Fruit fly (Drosophila melanogaster): ENCODE data around the gene bif.

The bif gene

DNA sequence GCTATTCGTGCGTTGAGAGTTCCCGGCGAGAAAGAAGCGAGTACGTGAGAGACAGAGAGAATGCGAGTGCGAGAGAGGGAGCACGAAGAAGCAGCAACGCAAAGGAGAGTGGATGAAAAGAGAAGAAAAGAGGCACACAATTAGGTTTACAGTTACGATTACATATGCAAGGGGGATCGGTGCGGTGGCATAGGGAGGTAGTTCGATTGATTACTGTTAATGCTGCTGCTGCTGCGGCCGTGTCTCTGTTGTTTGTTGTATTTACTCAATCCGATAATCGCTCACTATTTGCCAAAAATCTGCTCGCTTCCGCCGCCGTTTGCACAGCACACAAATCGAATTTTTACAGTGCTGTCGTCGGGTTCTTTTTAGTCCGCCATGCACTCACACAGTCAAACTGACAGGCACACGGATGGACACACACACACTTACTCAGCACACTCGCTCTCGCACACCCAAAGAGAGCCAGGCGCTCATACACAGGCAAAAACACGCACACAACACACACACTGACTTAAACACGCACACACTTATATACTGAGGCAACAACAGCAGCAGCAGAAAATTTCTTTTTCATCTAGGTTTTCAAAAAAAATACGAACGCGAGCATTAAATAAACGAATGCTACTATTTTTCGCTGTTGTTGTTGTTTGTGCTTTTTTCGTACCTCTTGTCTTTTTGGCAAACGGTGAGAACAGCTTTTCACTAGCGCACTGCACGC, 35.2 kb downstream of the bif start (continued):
- TF ChIP-seq Trl (optimal IDR thresholded peaks at IDR 0.05), result peak; percentile 82 to 94
- no peak for TF ChIP-seq Trl (GFP tag; optimal IDR thresholded peaks at IDR 0.05)
- peak; percentile 22 for TF ChIP-seq CG6854 (GFP tag; optimal IDR thresholded peaks at IDR 0.05)
- TF ChIP-seq Neu2 (GFP tag; optimal IDR thresholded peaks at IDR 0.05; ENCODE audit: borderline replicate concordance), result no peak
- peak; percentile 21 for TF ChIP-seq Fer1 (GFP tag; optimal IDR thresholded peaks at IDR 0.05)
- TF ChIP-seq CG14050 (GFP tag; IDR thresholded peaks at IDR 0.05), result no peak
- TF ChIP-seq ERR (GFP tag; optimal IDR thresholded peaks at IDR 0.05), result no peak
- TF ChIP-seq lov (optimal IDR thresholded peaks at IDR 0.05), result no peak
- no peak for TF ChIP-seq lov (GFP tag; IDR thresholded peaks at IDR 0.05)
- TF ChIP-seq Ptx1 (GFP tag; IDR thresholded peaks at IDR 0.05), result no peak
- peak; percentile 79; the same call in 3 of the 4 replicates for TF ChIP-seq chinmo (GFP tag; IDR thresholded peaks at IDR 0.05; ENCODE audit: partially characterized antibody)
- no peak for TF ChIP-seq gce (GFP tag; IDR thresholded peaks at IDR 0.05)
- no peak for TF ChIP-seq jing (GFP tag; optimal IDR thresholded peaks at IDR 0.05)
- peak; percentile 15 for TF ChIP-seq HLHmδ (GFP tag; optimal IDR thresholded peaks at IDR 0.05)
- TF ChIP-seq HmgD (GFP tag; optimal IDR thresholded peaks at IDR 0.05), result no peak
- TF ChIP-seq gcm (GFP tag; optimal IDR thresholded peaks at IDR 0.05), result no peak
- no peak for TF ChIP-seq gro (GFP tag; optimal IDR thresholded peaks at IDR 0.05)
- peak; percentile 61 for TF ChIP-seq CG10543 (GFP tag; optimal IDR thresholded peaks at IDR 0.05)
- TF ChIP-seq pb (GFP tag; optimal IDR thresholded peaks at IDR 0.05), result no peak
- no peak for TF ChIP-seq sima (GFP tag; optimal IDR thresholded peaks at IDR 0.05)
- TF ChIP-seq CG11247 (GFP tag; IDR thresholded peaks at IDR 0.05), result no peak
- TF ChIP-seq slbo (GFP tag; IDR thresholded peaks at IDR 0.05), result no peak
- no peak for TF ChIP-seq CG8089 (GFP tag; optimal IDR thresholded peaks at IDR 0.05)
- no peak for TF ChIP-seq Asciz (GFP tag; optimal IDR thresholded peaks at IDR 0.05)
- no peak for TF ChIP-seq CG7372 (GFP tag; IDR thresholded peaks at IDR 0.05)
- TF ChIP-seq CG10274 (GFP tag; optimal IDR thresholded peaks at IDR 0.05), result no peak
- TF ChIP-seq CG7556 (GFP tag; optimal IDR thresholded peaks at IDR 0.05), result no peak
- no peak for TF ChIP-seq CG2889 (GFP tag; IDR thresholded peaks at IDR 0.05)
- TF ChIP-seq CG12071 (GFP tag; optimal IDR thresholded peaks at IDR 0.05), result no peak
- peak; percentile 7 for TF ChIP-seq sug (tag; optimal IDR thresholded peaks at IDR 0.05)
- no peak for TF ChIP-seq CG42726 (GFP tag; IDR thresholded peaks at IDR 0.05; ENCODE audit: partially characterized antibody)
- no peak for TF ChIP-seq MTF-1 (GFP tag; optimal IDR thresholded peaks at IDR 0.05; ENCODE audit: borderline replicate concordance)
- no peak for TF ChIP-seq Oli (tag; optimal IDR thresholded peaks at IDR 0.05)
- no peak for TF ChIP-seq Sox102F (GFP tag; optimal IDR thresholded peaks at IDR 0.05)
- no peak for TF ChIP-seq tna (GFP tag; IDR thresholded peaks at IDR 0.05; ENCODE audit: partially characterized antibody)
- TF ChIP-seq mirr (GFP tag; optimal IDR thresholded peaks at IDR 0.05), result peak; percentile 66
- no peak for TF ChIP-seq CG10462 (GFP tag; optimal IDR thresholded peaks at IDR 0.05)
- TF ChIP-seq CG17802 (tag; optimal IDR thresholded peaks at IDR 0.05), result no peak
- no peak for TF ChIP-seq CG6254 (GFP tag; optimal IDR thresholded peaks at IDR 0.05)
- peak; percentile 6 for TF ChIP-seq Nf-YC (tag; optimal IDR thresholded peaks at IDR 0.05)
- no peak for TF ChIP-seq CG12236 (GFP tag; optimal IDR thresholded peaks at IDR 0.05)
- TF ChIP-seq CG10979 (tag; optimal IDR thresholded peaks at IDR 0.05), result no peak
- no peak for TF ChIP-seq CG15696 (tag; optimal IDR thresholded peaks at IDR 0.05)
- TF ChIP-seq NfI (GFP tag; optimal IDR thresholded peaks at IDR 0.05), result no peak
- TF ChIP-seq CG32532 (GFP tag; IDR thresholded peaks at IDR 0.05), result 0 out of 2 replicates have a peak, but pooled peaks have one; percentile 24
- no peak for TF ChIP-seq CG15011 (GFP tag; optimal IDR thresholded peaks at IDR 0.05)
- no peak for TF ChIP-seq CG2712 (tag; optimal IDR thresholded peaks at IDR 0.05)
- no peak for TF ChIP-seq Dip2 (GFP tag; IDR thresholded peaks at IDR 0.05)
- TF ChIP-seq CG4854 (GFP tag; optimal IDR thresholded peaks at IDR 0.05), result no peak
- no peak for TF ChIP-seq toy (GFP tag; IDR thresholded peaks at IDR 0.05)

Data from whole organism, embryonic.